Worm (Caenorhabditis elegans): Measurements from ENCODE around the gene C29E4.10.
A peak's percentile ranks its signal among the peaks of the same experiment; 100 is the strongest.

The C29E4.10 gene

ce11 chrIII:7973201-7973767 is 35.6 kb downstream of the C29E4.10 start, which contains the start of the genes eef-1B.1 and aco-2 (continued):
- TF ChIP-seq egl-18 (GFP tag; IDR thresholded peaks at IDR 0.05) (no peak), Y95B8A.8 (GFP tag; IDR thresholded peaks at IDR 0.05) (peak; percentile 64; the same call in 1 of the 2 replicates), dox-1 (GFP tag; IDR thresholded peaks at IDR 0.05) (peak; percentile 88), F49E8.2 (tag; optimal IDR thresholded peaks at IDR 0.05; ENCODE audit: insufficient read depth) (no peak), lir-1 (GFP tag; conservative IDR thresholded peaks at IDR 0.05) (peak; percentile 42; the same call in 1 of the 2 replicates), D2030.7 (GFP tag; IDR thresholded peaks at IDR 0.05) (peak; percentile 56), nfyb-1 (GFP tag; IDR thresholded peaks at IDR 0.05) (peak; percentile 85), F52B5.7 (tag; optimal IDR thresholded peaks at IDR 0.05) (no peak), unc-130 (GFP tag; optimal IDR thresholded peaks at IDR 0.05) (peak; percentile 33), repo-1 (tag; optimal IDR thresholded peaks at IDR 0.05) (peak; percentile 41), sea-2 (GFP tag; IDR thresholded peaks at IDR 0.05) (no peak), athp-1 (tag; optimal IDR thresholded peaks at IDR 0.05) (peak; percentile 3), ztf-26 (tag; optimal IDR thresholded peaks at IDR 0.05) (peak; percentile 74), ceh-79 (tag; optimal IDR thresholded peaks at IDR 0.05) (no peak), cebp-1 (GFP tag; IDR thresholded peaks at IDR 0.05) (peak; percentile 53; the same call in 1 of the 2 replicates), cebp-1 (tag; optimal IDR thresholded peaks at IDR 0.05) (peak; percentile 87), nhr-80 (tag; optimal IDR thresholded peaks at IDR 0.05) (peak; percentile 94), lag-1 (GFP tag; IDR thresholded peaks at IDR 0.05) (no peak), madf-3 (GFP tag; IDR thresholded peaks at IDR 0.05) (peak; percentile 92), fkh-3 (tag; optimal IDR thresholded peaks at IDR 0.05) (no peak), aptf-2 (GFP tag; conservative IDR thresholded peaks at IDR 0.05) (no peak), T07F8.4 (tag; optimal IDR thresholded peaks at IDR 0.05) (no peak), zfh-2 (GFP tag; conservative IDR thresholded peaks at IDR 0.05) (peak; percentile 89), hrde-1 (tag; optimal IDR thresholded peaks at IDR 0.05; ENCODE audit: borderline replicate concordance) (no peak), attf-5 (GFP tag; optimal IDR thresholded peaks at IDR 0.05) (peak; percentile 88), tbp1 (GFP tag; optimal IDR thresholded peaks at IDR 0.05) (peak; percentile 70), egl-44 (GFP tag; IDR thresholded peaks at IDR 0.05) (peak; percentile 87), atf-7 (tag; optimal IDR thresholded peaks at IDR 0.05) (peak; percentile 36), lsy-27 (tag; optimal IDR thresholded peaks at IDR 0.05; ENCODE audit: borderline replicate concordance, insufficient read depth) (no peak), B0336.3 (GFP tag; IDR thresholded peaks at IDR 0.05) (peak; percentile 70; the same call in 1 of the 2 replicates), zim-3 (tag; optimal IDR thresholded peaks at IDR 0.05) (no peak), K12H6.12 (tag; optimal IDR thresholded peaks at IDR 0.05) (peak; percentile 52), bed-2 (GFP tag; IDR thresholded peaks at IDR 0.05) (no peak), C17E4.6 (GFP tag; IDR thresholded peaks at IDR 0.05) (no peak), lin-54 (GFP tag; optimal IDR thresholded peaks at IDR 0.05) (peak; percentile 86), hmg-20 (GFP tag; IDR thresholded peaks at IDR 0.05) (no peak), ekl-4 (GFP tag; IDR thresholded peaks at IDR 0.05) (peak; percentile 87), madf-10 (tag; optimal IDR thresholded peaks at IDR 0.05) (peak; percentile 52), ztf-18 (tag; optimal IDR thresholded peaks at IDR 0.05) (peak; percentile 98), hsf-1 (GFP tag; IDR thresholded peaks at IDR 0.05) (no peak), mel-28 (tag; optimal IDR thresholded peaks at IDR 0.05; ENCODE audit: borderline replicate concordance) (no peak), lin-35 (GFP tag; optimal IDR thresholded peaks at IDR 0.05) (peak in 2 of 3 experiments; percentile 3 to 89), let-526 (GFP tag; IDR thresholded peaks at IDR 0.05) (no peak), T26A5.8 (tag; optimal IDR thresholded peaks at IDR 0.05) (no peak), attf-6 (GFP tag; IDR thresholded peaks at IDR 0.05) (no peak), let-607 (tag; optimal IDR thresholded peaks at IDR 0.05) (peak; percentile 9 to 69), F57C9.4 (tag; optimal IDR thresholded peaks at IDR 0.05) (no peak), attf-3 (GFP tag; conservative IDR thresholded peaks at IDR 0.05) (peak; percentile 72)
